Fruit fly (Drosophila melanogaster): Measurements from ENCODE around the gene Aldh7A1.

Gene Aldh7A1

dm6 chr3L:19251643-19252042, 17.1 kb downstream of the Aldh7A1 start:
- TF ChIP-seq Dif (GFP tag; optimal IDR thresholded peaks at IDR 0.05; ENCODE audit: partially characterized antibody) (no peak), Jra (GFP tag; optimal IDR thresholded peaks at IDR 0.05) (no peak), Sp1 (GFP tag; optimal IDR thresholded peaks at IDR 0.05) (no peak), dl (GFP tag; optimal IDR thresholded peaks at IDR 0.05; ENCODE audit: insufficient read depth in 1 of 2, partially characterized antibody in 2 of 2) (no peak), sage (GFP tag; optimal IDR thresholded peaks at IDR 0.05) (no peak), jim (GFP tag; optimal IDR thresholded peaks at IDR 0.05) (no peak), pan (optimal IDR thresholded peaks at IDR 0.05) (no peak), sv (GFP tag; optimal IDR thresholded peaks at IDR 0.05) (no peak), Hnf4 (GFP tag; optimal IDR thresholded peaks at IDR 0.05) (no peak), dsf (GFP tag; optimal IDR thresholded peaks at IDR 0.05; ENCODE audit: borderline replicate concordance) (no peak), rgr (GFP tag; optimal IDR thresholded peaks at IDR 0.05) (no peak), h (GFP tag; optimal IDR thresholded peaks at IDR 0.05) (no peak), Vsx2 (GFP tag; optimal IDR thresholded peaks at IDR 0.05; ENCODE audit: partially characterized antibody) (no peak)

- TF ChIP-seq psq (GFP tag; optimal IDR thresholded peaks at IDR 0.05) (no peak), GATAd (GFP tag; optimal IDR thresholded peaks at IDR 0.05) (no peak), CrebA (GFP tag; optimal IDR thresholded peaks at IDR 0.05; ENCODE audit: borderline replicate concordance) (no peak), dsf (GFP tag; optimal IDR thresholded peaks at IDR 0.05; ENCODE audit: borderline replicate concordance) (no peak), Sp1 (GFP tag; optimal IDR thresholded peaks at IDR 0.05) (no peak), dmrt93B (GFP tag; optimal IDR thresholded peaks at IDR 0.05) (no peak), foxo (GFP tag; optimal IDR thresholded peaks at IDR 0.05) (no peak), rgr (GFP tag; optimal IDR thresholded peaks at IDR 0.05) (no peak)
Measured at dm6 chr3L:19237780-19238179, 30.9 kb downstream of the Aldh7A1 start.

DNA sequence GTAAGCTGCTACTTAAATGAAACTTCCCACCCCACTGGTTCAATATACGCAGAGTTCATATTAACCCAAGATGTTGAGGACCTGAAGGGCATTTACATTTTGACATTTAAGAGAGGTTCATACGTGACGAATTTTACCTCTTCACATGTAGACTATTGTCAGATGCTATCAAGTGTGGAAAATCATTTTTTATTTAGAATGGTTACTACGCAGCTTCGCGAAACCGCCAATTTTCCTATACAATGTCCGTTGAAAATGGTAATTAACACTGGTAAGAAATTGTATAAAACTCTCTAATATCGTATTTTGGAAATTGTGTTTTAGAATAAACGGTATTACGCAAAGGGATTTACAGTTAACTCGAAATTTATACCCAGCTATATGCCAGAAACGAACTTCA, 32.2 kb downstream of the Aldh7A1 start:
- no peak for TF ChIP-seq pan (optimal IDR thresholded peaks at IDR 0.05)
- TF ChIP-seq Hnf4 (GFP tag; optimal IDR thresholded peaks at IDR 0.05), result no peak
- TF ChIP-seq CG32264 (GFP tag; optimal IDR thresholded peaks at IDR 0.05), result no peak
- no peak for TF ChIP-seq dl (GFP tag; optimal IDR thresholded peaks at IDR 0.05; ENCODE audit: insufficient read depth in 1 of 2, partially characterized antibody in 2 of 2)
- TF ChIP-seq Dfd (GFP tag; optimal IDR thresholded peaks at IDR 0.05), result no peak
- no peak for TF ChIP-seq HLH106 (tag; optimal IDR thresholded peaks at IDR 0.05)

DNA sequence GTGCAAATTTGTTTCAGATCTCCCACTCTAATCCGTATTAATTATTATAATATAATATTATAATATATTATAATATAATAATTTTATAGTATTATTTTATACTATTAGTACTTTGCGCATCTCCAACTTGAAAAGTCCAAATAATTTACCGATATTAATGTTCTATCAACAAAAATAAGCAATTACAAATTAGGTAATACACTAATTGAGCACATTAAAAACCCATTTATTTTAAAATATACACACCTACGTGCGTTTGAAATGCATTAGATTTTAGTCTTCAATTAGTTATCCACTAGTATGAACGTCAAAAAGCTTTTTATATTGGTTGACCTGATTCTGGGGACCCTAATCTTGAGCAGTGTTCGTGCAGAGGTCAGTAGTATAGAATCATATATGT, 32.7 kb downstream of the Aldh7A1 start, which contains the start of gene CG33647:
TSS of gene CG33647 (plus strand) at position 301 of the 400 bp plus-strand sequence.
- TF ChIP-seq Dif (GFP tag; optimal IDR thresholded peaks at IDR 0.05; ENCODE audit: partially characterized antibody) (no peak), h (GFP tag; optimal IDR thresholded peaks at IDR 0.05) (no peak), ey (GFP tag; optimal IDR thresholded peaks at IDR 0.05) (no peak), CrebA (GFP tag; optimal IDR thresholded peaks at IDR 0.05; ENCODE audit: borderline replicate concordance) (no peak), fru (GFP tag; optimal IDR thresholded peaks at IDR 0.05) (no peak), woc (GFP tag; optimal IDR thresholded peaks at IDR 0.05) (no peak), psq (GFP tag; optimal IDR thresholded peaks at IDR 0.05) (no peak), br (GFP tag; optimal IDR thresholded peaks at IDR 0.05) (no peak), jim (GFP tag; optimal IDR thresholded peaks at IDR 0.05) (no peak), N (GFP tag; optimal IDR thresholded peaks at IDR 0.05) (no peak), sv (GFP tag; optimal IDR thresholded peaks at IDR 0.05) (no peak), Hnf4 (GFP tag; optimal IDR thresholded peaks at IDR 0.05) (no peak)

- no peak for TF ChIP-seq Rel (GFP tag; optimal IDR thresholded peaks at IDR 0.05)
- no peak for TF ChIP-seq Rel (tag; optimal IDR thresholded peaks at IDR 0.05)
- TF ChIP-seq Abd-B (GFP tag; optimal IDR thresholded peaks at IDR 0.05), result no peak
- TF ChIP-seq tai (GFP tag; optimal IDR thresholded peaks at IDR 0.05), result no peak
- TF ChIP-seq CG9705 (GFP tag; optimal IDR thresholded peaks at IDR 0.05), result no peak
- TF ChIP-seq Jra (GFP tag; optimal IDR thresholded peaks at IDR 0.05), result no peak
- no peak for TF ChIP-seq pan (optimal IDR thresholded peaks at IDR 0.05)
Measured at dm6 chr3L:19234922-19235702, 33.6 kb downstream of the Aldh7A1 start, which contains the start of gene fz2. Gene fz2 (minus strand): TSS chr3L:19235373.

All from whole organism, wandering third instar larva.